Fruit fly (Drosophila melanogaster) whole organism, embryonic: ENCODE data around the gene CG15394.
A peak's percentile ranks its signal among the peaks of the same experiment; 100 is the strongest.

Source experiments
- Awh ChIP-seq: fragments of 200-800 bp; sonication (Bioruptor generic); IDR thresholded peaks from 2 replicates; pipeline ENCODE4, ENCODE4 v1.3.6; 2022; ENCODE audit warnings: missing biosample characterization, missing genetic modification characterization
- CG10979 ChIP-seq: fragments of 200-800 bp; sonication (Bioruptor generic); optimal IDR thresholded peaks from 2 replicates; lab custom pipeline; 2018; ENCODE audit warnings: missing biosample characterization, mild to moderate bottlenecking, missing genetic modification characterization, moderate library complexity
- CG11085 ChIP-seq: fragments of 200-800 bp; sonication (Bioruptor generic); IDR thresholded peaks from 2 replicates; pipeline ENCODE4 v1.3.6; 2022; ENCODE audit warnings: missing biosample characterization, missing genetic modification characterization
- CG11247 ChIP-seq: fragments of 200-800 bp; sonication (Bioruptor generic); IDR thresholded peaks from 2 replicates; pipeline ENCODE4 v1.3.6; 2022; ENCODE audit warnings: missing biosample characterization, missing genetic modification characterization
- CG11696 ChIP-seq: fragments of 200-800 bp; sonication (Bioruptor generic); IDR thresholded peaks from 2 replicates; pipeline ENCODE4 v1.3.6; 2022; ENCODE audit warnings: missing biosample characterization, missing genetic modification characterization
- CG12744 ChIP-seq: fragments of 200-800 bp; sonication (Bioruptor generic); optimal IDR thresholded peaks from 2 replicates; lab custom pipeline; 2016; ENCODE audit warnings: missing biosample characterization, missing genetic modification characterization
- CG12769 ChIP-seq: fragments of 200-800 bp; sonication (Bioruptor generic); optimal IDR thresholded peaks from 2 replicates; lab custom pipeline; 2019; ENCODE audit warnings: missing biosample characterization, mild to moderate bottlenecking, missing genetic modification characterization, moderate library complexity
- CG14050 ChIP-seq: fragments of 200-800 bp; sonication (Bioruptor generic); IDR thresholded peaks from 3 replicates; pipeline ENCODE4 v1.3.6; 2022; ENCODE audit warnings: missing biosample characterization, missing genetic modification characterization
- CG1529 ChIP-seq: fragments of 200-800 bp; sonication (Bioruptor generic); optimal IDR thresholded peaks from 3 replicates; lab custom pipeline; 2018; ENCODE audit warnings: missing biosample characterization, missing genetic modification characterization
- CG1603 ChIP-seq: fragments of 200-800 bp; sonication (Bioruptor generic); optimal IDR thresholded peaks from 2 replicates; lab custom pipeline; 2019; ENCODE audit warnings: missing biosample characterization, mild to moderate bottlenecking, missing genetic modification characterization, moderate library complexity
- CG17568 ChIP-seq: fragments of 200-800 bp; sonication (Bioruptor generic); optimal IDR thresholded peaks from 2 replicates; lab custom pipeline; 2018; ENCODE audit warnings: missing biosample characterization, mild to moderate bottlenecking, missing genetic modification characterization, moderate library complexity
- CG17829 ChIP-seq: fragments of 200-800 bp; optimal IDR thresholded peaks from 2 replicates; lab custom pipeline; 2019; ENCODE audit warnings: missing biosample characterization, mild to moderate bottlenecking, missing genetic modification characterization, moderate library complexity
- CG30020 ChIP-seq: fragments of 200-800 bp; optimal IDR thresholded peaks from 2 replicates; lab custom pipeline; 2019; ENCODE audit warnings: missing biosample characterization, mild to moderate bottlenecking, missing genetic modification characterization, moderate library complexity
- CG3065 ChIP-seq: fragments of 200-800 bp; sonication (Bioruptor generic); optimal IDR thresholded peaks from 2 replicates; lab custom pipeline; 2016; ENCODE audit warnings: missing biosample characterization, missing genetic modification characterization
- CG3726 ChIP-seq: fragments of 200-800 bp; sonication (Bioruptor generic); IDR thresholded peaks from 3 replicates; pipeline ENCODE4, ENCODE4 v1.3.6; 2022; ENCODE audit warnings: missing biosample characterization, missing genetic modification characterization
- CG3995 ChIP-seq: fragments of 200-800 bp; sonication (Bioruptor generic); optimal IDR thresholded peaks from 3 replicates; lab custom pipeline; 2016; ENCODE audit warnings: missing biosample characterization, missing genetic modification characterization
- CG4360 ChIP-seq: fragments of 200-800 bp; sonication (Bioruptor generic); IDR thresholded peaks from 2 replicates; pipeline ENCODE4 v1.3.6; 2022; ENCODE audit warnings: missing biosample characterization, missing genetic modification characterization
- CG4424 ChIP-seq: fragments of 200-800 bp; sonication (Bioruptor generic); optimal IDR thresholded peaks from 3 replicates; lab custom pipeline; 2016; ENCODE audit warnings: missing biosample characterization, missing genetic modification characterization
- CG6254 ChIP-seq: fragments of 200-800 bp; sonication (Bioruptor generic); optimal IDR thresholded peaks from 3 replicates; lab custom pipeline; 2017; ENCODE audit warnings: mild to moderate bottlenecking, missing biosample characterization, missing genetic modification reagents, missing genetic modification characterization
- CG7271 ChIP-seq: fragments of 200-800 bp; sonication (Bioruptor generic); optimal IDR thresholded peaks from 2 replicates; lab custom pipeline; 2018; ENCODE audit warnings: missing biosample characterization, mild to moderate bottlenecking, missing genetic modification characterization, moderate library complexity
- CG7556 ChIP-seq: fragments of 200-800 bp; sonication (Bioruptor generic); optimal IDR thresholded peaks from 2 replicates; lab custom pipeline; 2017; ENCODE audit warnings: missing biosample characterization, mild to moderate bottlenecking, missing genetic modification characterization
- CTCF ChIP-seq: fragments of 200-800 bp; sonication (Bioruptor generic); optimal IDR thresholded peaks from 2 replicates; lab custom pipeline; 2017; ENCODE audit warnings: missing biosample characterization, mild to moderate bottlenecking, missing genetic modification characterization, moderate library complexity
- Dll ChIP-seq: fragments of 200-800 bp; sonication (Bioruptor generic); IDR thresholded peaks from 4 replicates; pipeline ENCODE4 v1.3.6; 2022; ENCODE audit warnings: missing biosample characterization, missing genetic modification characterization; ENCODE audit not compliant: partially characterized antibody
- Elba2 ChIP-seq: fragments of 200-800 bp; sonication (Bioruptor generic); optimal IDR thresholded peaks from 3 replicates; lab custom pipeline; 2016; ENCODE audit warnings: missing biosample characterization, missing genetic modification characterization
- Ets97D ChIP-seq: fragments of 200-800 bp; sonication (Bioruptor generic); optimal IDR thresholded peaks from 3 replicates; lab custom pipeline; 2016; ENCODE audit warnings: missing biosample characterization, missing genetic modification characterization
- Fer1 ChIP-seq: fragments of 200-800 bp; sonication (Bioruptor generic); optimal IDR thresholded peaks from 2 replicates; lab custom pipeline; 2017; ENCODE audit warnings: missing biosample characterization, mild to moderate bottlenecking, missing genetic modification characterization
- Gug ChIP-seq: fragments of 200-800 bp; sonication (Bioruptor generic); IDR thresholded peaks from 4 replicates; pipeline ENCODE4 v1.3.6; 2022; ENCODE audit warnings: missing biosample characterization, missing genetic modification characterization
- HmgD ChIP-seq: fragments of 200-800 bp; sonication (Bioruptor generic); optimal IDR thresholded peaks from 3 replicates; lab custom pipeline; 2016; ENCODE audit warnings: missing biosample characterization, missing genetic modification characterization
- Hsf ChIP-seq: fragments of 200-800 bp; sonication (Bioruptor generic); optimal IDR thresholded peaks from 3 replicates; lab custom pipeline; 2016; ENCODE audit warnings: missing biosample characterization, missing genetic modification characterization
- MESR4 ChIP-seq: fragments of 200-800 bp; sonication (Bioruptor generic); optimal IDR thresholded peaks from 2 replicates; lab custom pipeline; 2018; ENCODE audit warnings: missing biosample characterization, mild to moderate bottlenecking, missing genetic modification characterization, moderate library complexity
- Nf-YB ChIP-seq: fragments of 200-800 bp; sonication (Bioruptor generic); optimal IDR thresholded peaks from 3 replicates; lab custom pipeline; 2019; ENCODE audit warnings: missing biosample characterization, mild to moderate bottlenecking, missing genetic modification characterization, moderate library complexity
- PHDP ChIP-seq: fragments of 200-800 bp; sonication (Bioruptor generic); optimal IDR thresholded peaks from 3 replicates; lab custom pipeline; 2018; ENCODE audit warnings: missing biosample characterization, mild to moderate bottlenecking, missing genetic modification characterization, moderate library complexity
- Pdp1 ChIP-seq, 2 experiments: fragments of 200-800 bp; sonication (Bioruptor generic); optimal IDR thresholded peaks; 3 replicates each; lab custom pipeline; 2016; ENCODE audit warnings: missing biosample characterization in 2 of 2, missing genetic modification characterization in 2 of 2, mild to moderate bottlenecking in 1 of 2, moderate library complexity in 1 of 2
- Stat92E ChIP-seq, 3 experiments: fragments of >200 bp in 2 of 3; fragments of 200-800 bp in 1 of 3; sonication (Bioruptor generic) in 1 of 3; optimal IDR thresholded peaks; 2 replicates each; lab custom pipeline; 2017 to 2019; ENCODE audit warnings: missing biosample characterization in 3 of 3, missing genetic modification characterization in 3 of 3, mild to moderate bottlenecking in 1 of 3, moderate library complexity in 1 of 3
- Usf ChIP-seq: fragments of 200-800 bp; sonication (Bioruptor generic); optimal IDR thresholded peaks from 2 replicates; lab custom pipeline; 2017; ENCODE audit warnings: missing genotype, missing biosample characterization, missing genetic modification characterization
- YL-1 ChIP-seq: fragments of 200-800 bp; sonication (Bioruptor generic); optimal IDR thresholded peaks from 3 replicates; lab custom pipeline; 2017; ENCODE audit warnings: missing biosample characterization, mild to moderate bottlenecking, missing genetic modification characterization
- ase ChIP-seq: fragments of 200-800 bp; sonication (Bioruptor generic); IDR thresholded peaks from 3 replicates; pipeline ENCODE4 v1.3.6; 2022; ENCODE audit warnings: missing biosample characterization, missing genetic modification characterization
- cas ChIP-seq: fragments of 200-800 bp; sonication (Bioruptor generic); IDR thresholded peaks from 2 replicates; pipeline ENCODE4 v1.3.6; 2022; ENCODE audit warnings: missing biosample characterization, missing genetic modification characterization
- dmrt11E ChIP-seq: fragments of 200-800 bp; sonication (Bioruptor generic); optimal IDR thresholded peaks from 3 replicates; lab custom pipeline; 2018; ENCODE audit warnings: missing biosample characterization, mild to moderate bottlenecking, missing genetic modification characterization, moderate library complexity
- gfzf ChIP-seq: fragments of 200-800 bp; sonication (Bioruptor generic); optimal IDR thresholded peaks from 2 replicates; lab custom pipeline; 2016; ENCODE audit warnings: missing biosample characterization, mild to moderate bottlenecking, missing genetic modification characterization, moderate library complexity
- gt ChIP-seq: fragments of 200-800 bp; sonication (Bioruptor generic); IDR thresholded peaks from 2 replicates; pipeline ENCODE4 v1.3.6; 2022; ENCODE audit warnings: missing biosample characterization, missing genetic modification characterization
- hb ChIP-seq: fragments of 200-800 bp; sonication (Bioruptor generic); IDR thresholded peaks from 3 replicates; pipeline ENCODE4 v1.3.6; 2022; ENCODE audit warnings: missing biosample characterization, missing genetic modification characterization; ENCODE audit not compliant: partially characterized antibody
- kah ChIP-seq: fragments of 200-800 bp; sonication (Bioruptor generic); optimal IDR thresholded peaks from 2 replicates; lab custom pipeline; 2018; ENCODE audit warnings: missing biosample characterization, mild to moderate bottlenecking, missing genetic modification characterization
- lilli ChIP-seq: fragments of 200-800 bp; sonication (Bioruptor generic); optimal IDR thresholded peaks from 3 replicates; lab custom pipeline; 2016; ENCODE audit warnings: missing biosample characterization, missing genetic modification characterization
- pan ChIP-seq, 4 experiments: fragments of >200 bp in 3 of 4; fragments of 200-800 bp in 1 of 4; sonication (Bioruptor generic) in 1 of 4; optimal IDR thresholded peaks in 3 of 4; IDR thresholded peaks in 1 of 4; 2 replicates each; pipeline versions ENCODE4 v1.3.6 to Lab custom; 2017 to 2022; ENCODE audit warnings: missing biosample characterization in 2 of 4, missing genetic modification characterization in 2 of 4, mixed read lengths in 1 of 4
- phol ChIP-seq: fragments of 200-800 bp; sonication (Bioruptor generic); optimal IDR thresholded peaks from 3 replicates; lab custom pipeline; 2018; ENCODE audit warnings: missing biosample characterization, mild to moderate bottlenecking, missing genetic modification characterization, moderate library complexity
- pzg ChIP-seq: fragments of 200-800 bp; sonication (Bioruptor generic); optimal IDR thresholded peaks from 3 replicates; lab custom pipeline; 2018; ENCODE audit warnings: missing biosample characterization, mild to moderate bottlenecking, missing genetic modification characterization, moderate library complexity
- sens ChIP-seq: fragments of 200-800 bp; sonication (Bioruptor generic); peaks from one replicate; lab custom pipeline; 2016; ENCODE audit warnings: missing biosample characterization, missing genetic modification characterization
- shn ChIP-seq: fragments of 200-800 bp; sonication (Bioruptor generic); optimal IDR thresholded peaks from 3 replicates; lab custom pipeline; 2016; ENCODE audit warnings: missing biosample characterization, missing genetic modification characterization
- zen ChIP-seq: fragments of 200-800 bp; sonication (Bioruptor generic); optimal IDR thresholded peaks from 3 replicates; lab custom pipeline; 2018; ENCODE audit warnings: missing biosample characterization, mild to moderate bottlenecking, missing genetic modification characterization, moderate library complexity

Gene CG15394

dm6 chr2L:2579669-2580351 lies 11.9 kb upstream of the CG15394 start, which contains the start of the genes ND-B17.2 and Arpc5 (continued):
- TF ChIP-seq CG11247 (no peak), PHDP (no peak), sens (GFP tag; lab: Kevin White, UChicago) (peak; percentile 84), HmgD (GFP tag; lab: Kevin White, UChicago) (peak; percentile 33), Hsf (GFP tag; lab: Kevin White, UChicago) (peak; percentile 16), CG14050 (GFP tag; lab: Robert Waterston, UW) (no peak), pan (optimal IDR thresholded peaks at IDR 0.05; lab: Kevin White, UChicago) (no peak), pan (GFP tag; optimal IDR thresholded peaks at IDR 0.05 in 1 of 2, IDR thresholded peaks at IDR 0.05 in 1 of 2) (no peak), CG3726 (GFP tag; lab: Robert Waterston, UW) (no peak), Gug (GFP tag; lab: Robert Waterston, UW) (no peak), CG17568 (no peak), CTCF (GFP tag; lab: Kevin White, UChicago) (peak; percentile 57), CG6254 (GFP tag; lab: Kevin White, UChicago) (no peak), CG7271 (no peak), dmrt11E (tag; lab: Kevin White, UChicago) (peak; percentile 16), CG7556 (GFP tag; lab: Kevin White, UChicago) (no peak), YL-1 (GFP tag; lab: Kevin White, UChicago) (peak; percentile 73), hb (GFP tag; lab: Robert Waterston, UW) (no peak), CG1603 (peak; percentile 59), kah (GFP tag; lab: Kevin White, UChicago) (no peak), CG12769 (tag; lab: Kevin White, UChicago) (no peak), CG1529 (GFP tag; lab: Kevin White, UChicago) (no peak), shn (GFP tag; lab: Kevin White, UChicago) (peak; percentile 31), gfzf (GFP tag; lab: Kevin White, UChicago) (peak; percentile 90), ase (no peak), zen (tag; lab: Kevin White, UChicago) (peak; percentile 39), Stat92E (GFP tag; optimal IDR thresholded peaks at IDR 0.05; lab: Kevin White, UChicago) (peak in 1 of 3 experiments; percentile 22), CG11085 (no peak), cas (GFP tag; lab: Robert Waterston, UW) (no peak), CG3995 (GFP tag; lab: Kevin White, UChicago) (peak; percentile 24), Elba2 (GFP tag; lab: Kevin White, UChicago) (peak; percentile 83), gt (GFP tag; lab: Robert Waterston, UW) (no peak), CG17829 (tag; lab: Kevin White, UChicago) (peak; percentile 49), phol (tag; lab: Kevin White, UChicago) (peak; percentile 51), Ets97D (peak; percentile 46), Fer1 (GFP tag; lab: Kevin White, UChicago) (peak; percentile 12), Pdp1 (GFP tag; optimal IDR thresholded peaks at IDR 0.05; lab: Kevin White, UChicago) (peak in 1 of 2 experiments; percentile 91), CG10979 (tag; lab: Kevin White, UChicago) (peak; percentile 33), lilli (GFP tag; lab: Kevin White, UChicago) (peak; percentile 32), Usf (GFP tag; lab: Kevin White, UChicago) (no peak), Awh (GFP tag; lab: Robert Waterston, UW) (no peak), CG12744 (GFP tag; lab: Kevin White, UChicago) (no peak), CG30020 (peak; percentile 38), MESR4 (peak; percentile 29), CG3065 (no peak), CG11696 (GFP tag; lab: Robert Waterston, UW) (no peak), Nf-YB (no peak), Dll (GFP tag; lab: Robert Waterston, UW) (no peak), CG4424 (peak; percentile 18), pzg (GFP tag; lab: Kevin White, UChicago) (peak; percentile 74), CG4360 (no peak)
